Worm (Caenorhabditis elegans): ENCODE results near the gene nsph-1.1.

- TF ChIP-seq him-1 (tag; optimal IDR thresholded peaks at IDR 0.05): no peak
- no peak for TF ChIP-seq W03F9.2 (tag; optimal IDR thresholded peaks at IDR 0.05)
Observed at ce11 chrII:8811825-8812224, 45.2 kb downstream of the nsph-1.1 start.

Data from whole organism, L4/young adult.